Fruit fly (Drosophila melanogaster) whole organism, embryonic: Measurements from ENCODE around the gene CG3339.

Experiments
- Atf-2 ChIP-seq: fragments of 200-800 bp; sonication (Bioruptor generic); optimal IDR thresholded peaks from 2 replicates; lab custom pipeline; 2016; ENCODE audit warnings: missing biosample characterization, missing genetic modification characterization
- Awh ChIP-seq: fragments of 200-800 bp; sonication (Bioruptor generic); IDR thresholded peaks from 2 replicates; pipeline ENCODE4, ENCODE4 v1.3.6; 2022; ENCODE audit warnings: missing biosample characterization, missing genetic modification characterization
- BEAF-32 ChIP-seq: fragments of 200-800 bp; sonication (Bioruptor generic); optimal IDR thresholded peaks from 3 replicates; lab custom pipeline; 2017; ENCODE audit warnings: missing biosample characterization, missing genetic modification characterization, mild to moderate bottlenecking, moderate library complexity, missing genetic modification reagents
- CG10267 ChIP-seq: fragments of 200-800 bp; sonication (Bioruptor generic); optimal IDR thresholded peaks from 2 replicates; lab custom pipeline; 2018; ENCODE audit warnings: missing biosample characterization, mild to moderate bottlenecking, missing genetic modification characterization, moderate library complexity
- CG12744 ChIP-seq: fragments of 200-800 bp; sonication (Bioruptor generic); optimal IDR thresholded peaks from 2 replicates; lab custom pipeline; 2016; ENCODE audit warnings: missing biosample characterization, missing genetic modification characterization
- CG15514 ChIP-seq: fragments of 200-800 bp; sonication (Bioruptor generic); optimal IDR thresholded peaks from 3 replicates; lab custom pipeline; 2017; ENCODE audit warnings: missing biosample characterization, missing genetic modification characterization, mild to moderate bottlenecking, moderate library complexity, missing genetic modification reagents
- CG1602 ChIP-seq: fragments of 200-800 bp; sonication (Bioruptor generic); optimal IDR thresholded peaks from 3 replicates; lab custom pipeline; 2016; ENCODE audit warnings: missing biosample characterization, missing genetic modification characterization
- CG1603 ChIP-seq: fragments of 200-800 bp; sonication (Bioruptor generic); optimal IDR thresholded peaks from 2 replicates; lab custom pipeline; 2019; ENCODE audit warnings: missing biosample characterization, mild to moderate bottlenecking, missing genetic modification characterization, moderate library complexity
- CG17186 ChIP-seq: fragments of 200-800 bp; sonication (Bioruptor generic); optimal IDR thresholded peaks from 3 replicates; lab custom pipeline; 2017; ENCODE audit warnings: missing biosample characterization, missing genetic modification reagents, missing genetic modification characterization
- CG17802 ChIP-seq: fragments of 200-800 bp; sonication (Bioruptor generic); optimal IDR thresholded peaks from 2 replicates; lab custom pipeline; 2018; ENCODE audit warnings: missing biosample characterization, mild to moderate bottlenecking, missing genetic modification characterization, moderate library complexity
- CG2202 ChIP-seq: fragments of 200-800 bp; sonication (Bioruptor generic); optimal IDR thresholded peaks from 2 replicates; lab custom pipeline; 2018; ENCODE audit warnings: missing biosample characterization, mild to moderate bottlenecking, missing genetic modification characterization
- CG33213 ChIP-seq: fragments of 200-800 bp; sonication (Bioruptor generic); optimal IDR thresholded peaks from 3 replicates; lab custom pipeline; 2016; ENCODE audit warnings: missing biosample characterization, missing genetic modification characterization
- CG6689 ChIP-seq: fragments of 200-800 bp; sonication (Bioruptor generic); IDR thresholded peaks from 2 replicates; pipeline ENCODE4 v1.3.6; 2022; ENCODE audit warnings: missing biosample characterization, missing genetic modification characterization
- CG7987 ChIP-seq: fragments of 200-800 bp; sonication (Bioruptor generic); optimal IDR thresholded peaks from 2 replicates; lab custom pipeline; 2018; ENCODE audit warnings: missing biosample characterization, mild to moderate bottlenecking, missing genetic modification characterization, moderate library complexity
- CG8944 ChIP-seq: fragments of 200-800 bp; sonication (Bioruptor generic); optimal IDR thresholded peaks from 3 replicates; lab custom pipeline; 2016; ENCODE audit warnings: missing biosample characterization, missing genetic modification characterization
- D ChIP-seq, 2 experiments: fragments of 200-800 bp in 1 of 2; fragments of >200 bp in 1 of 2; sonication (Bioruptor generic) in 1 of 2; optimal IDR thresholded peaks; 2 replicates in 1 of 2; 3 replicates in 1 of 2; lab custom pipeline; 2017; ENCODE audit warnings: mild to moderate bottlenecking in 1 of 2, missing biosample characterization in 1 of 2, missing genetic modification characterization in 1 of 2, missing genetic modification reagents in 1 of 2
- Dbx ChIP-seq: fragments of 200-800 bp; sonication (Bioruptor generic); IDR thresholded peaks from 3 replicates; pipeline ENCODE4 v1.3.6; 2022; ENCODE audit warnings: missing biosample characterization, missing genetic modification characterization
- Ets65A ChIP-seq: fragments of 200-800 bp; sonication (Bioruptor generic); peaks from one replicate; lab custom pipeline; 2016; ENCODE audit warnings: missing biosample characterization, missing genetic modification characterization
- Fer2 ChIP-seq: fragments of 200-800 bp; sonication (Bioruptor generic); optimal IDR thresholded peaks from 2 replicates; lab custom pipeline; 2018; ENCODE audit warnings: missing biosample characterization, mild to moderate bottlenecking, missing genetic modification characterization, moderate library complexity
- HLHmδ ChIP-seq: fragments of 200-800 bp; sonication (Bioruptor generic); optimal IDR thresholded peaks from 2 replicates; lab custom pipeline; 2018; ENCODE audit warnings: missing biosample characterization, mild to moderate bottlenecking, missing genetic modification characterization, moderate library complexity
- Hmx ChIP-seq: fragments of 200-800 bp; sonication (Bioruptor generic); optimal IDR thresholded peaks from 2 replicates; lab custom pipeline; 2016; ENCODE audit warnings: missing biosample characterization, missing genetic modification characterization
- Hsf ChIP-seq: fragments of 200-800 bp; sonication (Bioruptor generic); optimal IDR thresholded peaks from 3 replicates; lab custom pipeline; 2016; ENCODE audit warnings: missing biosample characterization, missing genetic modification characterization
- MESR4 ChIP-seq: fragments of 200-800 bp; sonication (Bioruptor generic); optimal IDR thresholded peaks from 2 replicates; lab custom pipeline; 2018; ENCODE audit warnings: missing biosample characterization, mild to moderate bottlenecking, missing genetic modification characterization, moderate library complexity
- Nf-YB ChIP-seq: fragments of 200-800 bp; sonication (Bioruptor generic); optimal IDR thresholded peaks from 3 replicates; lab custom pipeline; 2019; ENCODE audit warnings: missing biosample characterization, mild to moderate bottlenecking, missing genetic modification characterization, moderate library complexity
- Poxn ChIP-seq: fragments of 200-800 bp; sonication (Bioruptor generic); IDR thresholded peaks from 2 replicates; pipeline ENCODE4 v1.3.6; 2022; ENCODE audit warnings: missing biosample characterization, missing genetic modification characterization
- Ravus ChIP-seq: fragments of 200-800 bp; sonication (Bioruptor generic); IDR thresholded peaks from 2 replicates; pipeline ENCODE4 v1.3.6; 2022; ENCODE audit warnings: missing biosample characterization, missing genetic modification characterization
- Spps ChIP-seq: fragments of 200-800 bp; sonication (Bioruptor generic); optimal IDR thresholded peaks from 2 replicates; lab custom pipeline; 2018; ENCODE audit warnings: missing biosample characterization, mild to moderate bottlenecking, missing genetic modification characterization
- Tbp ChIP-seq: fragments of >200 bp; optimal IDR thresholded peaks from 2 replicates; lab custom pipeline; 2018; ENCODE audit warnings: missing biosample characterization, missing genetic modification characterization
- Usf ChIP-seq: fragments of 200-800 bp; sonication (Bioruptor generic); optimal IDR thresholded peaks from 2 replicates; lab custom pipeline; 2017; ENCODE audit warnings: missing genotype, missing biosample characterization, missing genetic modification characterization
- ap ChIP-seq: fragments of 200-800 bp; sonication (Bioruptor generic); IDR thresholded peaks from 2 replicates; pipeline ENCODE4 v1.3.6; 2022; ENCODE audit warnings: missing biosample characterization, missing genetic modification characterization
- bigmax ChIP-seq: fragments of 200-800 bp; sonication (Bioruptor generic); optimal IDR thresholded peaks from 2 replicates; lab custom pipeline; 2018; ENCODE audit warnings: missing biosample characterization, mild to moderate bottlenecking, missing genetic modification characterization
- cas ChIP-seq: fragments of 200-800 bp; sonication (Bioruptor generic); IDR thresholded peaks from 2 replicates; pipeline ENCODE4 v1.3.6; 2022; ENCODE audit warnings: missing biosample characterization, missing genetic modification characterization
- chif ChIP-seq, 2 experiments: fragments of 200-800 bp; sonication (Bioruptor generic); optimal IDR thresholded peaks; 3 replicates each; lab custom pipeline; 2016; ENCODE audit warnings: missing biosample characterization in 2 of 2, missing genetic modification characterization in 2 of 2
- chn ChIP-seq: fragments of 200-800 bp; sonication (Bioruptor generic); optimal IDR thresholded peaks from 2 replicates; lab custom pipeline; 2016; ENCODE audit warnings: missing biosample characterization, missing genetic modification characterization
- cwo ChIP-seq: fragments of 200-800 bp; sonication (Bioruptor generic); optimal IDR thresholded peaks from 3 replicates; lab custom pipeline; 2017; ENCODE audit warnings: missing biosample characterization, missing genetic modification characterization, mild to moderate bottlenecking, moderate library complexity, missing genetic modification reagents
- gfzf ChIP-seq: fragments of 200-800 bp; sonication (Bioruptor generic); optimal IDR thresholded peaks from 2 replicates; lab custom pipeline; 2016; ENCODE audit warnings: missing biosample characterization, mild to moderate bottlenecking, missing genetic modification characterization, moderate library complexity
- gro ChIP-seq: fragments of 200-800 bp; sonication (Bioruptor generic); optimal IDR thresholded peaks from 2 replicates; lab custom pipeline; 2016; ENCODE audit warnings: missing biosample characterization, missing genetic modification characterization
- gsb ChIP-seq: fragments of 200-800 bp; sonication (Bioruptor generic); IDR thresholded peaks from 2 replicates; pipeline ENCODE4 v1.3.6; 2022; ENCODE audit warnings: missing biosample characterization, missing genetic modification characterization
- gsb-n ChIP-seq: fragments of 200-800 bp; sonication (Bioruptor generic); optimal IDR thresholded peaks from 3 replicates; lab custom pipeline; 2018; ENCODE audit warnings: missing biosample characterization, mild to moderate bottlenecking, missing genetic modification characterization
- inv ChIP-seq: fragments of 200-800 bp; sonication (Bioruptor generic); IDR thresholded peaks from 2 replicates; pipeline ENCODE4 v1.3.6; 2022; ENCODE audit warnings: missing biosample characterization, missing genetic modification characterization; ENCODE audit not compliant: partially characterized antibody
- p53 ChIP-seq: fragments of 200-800 bp; sonication (Bioruptor generic); optimal IDR thresholded peaks from 2 replicates; lab custom pipeline; 2016; ENCODE audit warnings: missing biosample characterization, missing genetic modification characterization
- ro ChIP-seq: fragments of 200-800 bp; sonication (Bioruptor generic); IDR thresholded peaks from 2 replicates; pipeline ENCODE4 v1.3.6; 2022; ENCODE audit warnings: missing biosample characterization, missing genetic modification characterization
- row ChIP-seq: fragments of 200-800 bp; sonication (Bioruptor generic); IDR thresholded peaks from 3 replicates; pipeline ENCODE4 v1.3.6; 2022; ENCODE audit warnings: missing biosample characterization, missing genetic modification characterization
- shn ChIP-seq: fragments of 200-800 bp; sonication (Bioruptor generic); optimal IDR thresholded peaks from 3 replicates; lab custom pipeline; 2016; ENCODE audit warnings: missing biosample characterization, missing genetic modification characterization
- stc ChIP-seq: fragments of 200-800 bp; sonication (Bioruptor generic); IDR thresholded peaks from 2 replicates; pipeline ENCODE4 v1.3.6; 2022; ENCODE audit warnings: missing biosample characterization, missing genetic modification characterization
- tin ChIP-seq: fragments of 200-800 bp; sonication (Bioruptor generic); optimal IDR thresholded peaks from 3 replicates; lab custom pipeline; 2016; ENCODE audit warnings: missing biosample characterization, missing genetic modification characterization
- trem ChIP-seq: fragments of 200-800 bp; optimal IDR thresholded peaks from 3 replicates; lab custom pipeline; 2019; ENCODE audit warnings: missing biosample characterization, mild to moderate bottlenecking, missing genetic modification characterization, moderate library complexity
- unc-4 ChIP-seq: fragments of 200-800 bp; sonication (Bioruptor generic); IDR thresholded peaks from 2 replicates; pipeline ENCODE4 v1.3.6; 2022; ENCODE audit warnings: missing biosample characterization, missing genetic modification characterization; ENCODE audit not compliant: partially characterized antibody

CG3339 gene

dm6 chr3R:27263434-27264215, 58.5 kb downstream of the CG3339 start, which contains the start of gene woc (continued):
- TF ChIP-seq Poxn (GFP tag; lab: Robert Waterston, UW) = no peak
- TF ChIP-seq gfzf = peak; percentile 96
- peak; percentile 57 for TF ChIP-seq cwo
- peak; percentile 45 for TF ChIP-seq CG1602
- TF ChIP-seq CG6689 = peak; percentile 56
- peak in 1 of 2 experiments; percentile 45 for TF ChIP-seq chif (GFP tag; optimal IDR thresholded peaks at IDR 0.05; lab: Kevin White, UChicago)
- no peak for TF ChIP-seq ro (GFP tag; lab: Robert Waterston, UW)
- TF ChIP-seq BEAF-32 (GFP tag; lab: Kevin White, UChicago) = peak; percentile 77
- TF ChIP-seq trem (tag; lab: Kevin White, UChicago) = peak; percentile 99
- peak; percentile 37 for TF ChIP-seq tin (GFP tag; lab: Kevin White, UChicago)
- TF ChIP-seq MESR4 (GFP tag; lab: Kevin White, UChicago) = peak; percentile 55
- peak; percentile 54 for TF ChIP-seq Hsf
- TF ChIP-seq bigmax (GFP tag; lab: Kevin White, UChicago) = peak; percentile 40
- peak; percentile 3 for TF ChIP-seq CG7987 (GFP tag; lab: Kevin White, UChicago)
- no peak for TF ChIP-seq Hmx
- peak; percentile 10 for TF ChIP-seq CG33213 (GFP tag; lab: Kevin White, UChicago)
- TF ChIP-seq inv (GFP tag; lab: Robert Waterston, UW) = peak; percentile 49
- no peak for TF ChIP-seq gsb-n (tag; lab: Kevin White, UChicago)
- peak; percentile 91 for TF ChIP-seq D (optimal IDR thresholded peaks at IDR 0.05; lab: Kevin White, UChicago)
- TF ChIP-seq D (GFP tag; optimal IDR thresholded peaks at IDR 0.05; lab: Kevin White, UChicago) = no peak
- TF ChIP-seq CG17802 (tag; lab: Kevin White, UChicago) = no peak
- no peak for TF ChIP-seq Spps (tag; lab: Kevin White, UChicago)
- peak; percentile 23 for TF ChIP-seq CG10267 (tag; lab: Kevin White, UChicago)
- peak; percentile 44 for TF ChIP-seq shn (GFP tag; lab: Kevin White, UChicago)
- TF ChIP-seq unc-4 (GFP tag; lab: Robert Waterston, UW) = peak; percentile 81
- TF ChIP-seq CG8944 (GFP tag; lab: Kevin White, UChicago) = no peak
- TF ChIP-seq Tbp (GFP tag; lab: Kevin White, UChicago) = no peak
- TF ChIP-seq HLHmδ = peak; percentile 14
- TF ChIP-seq chn = peak; percentile 59
- no peak for TF ChIP-seq CG12744 (GFP tag; lab: Kevin White, UChicago)
- no peak for TF ChIP-seq Awh (GFP tag; lab: Robert Waterston, UW)
- TF ChIP-seq p53 (GFP tag; lab: Kevin White, UChicago) = no peak
- TF ChIP-seq CG1603 (tag; lab: Kevin White, UChicago) = peak; percentile 81
- TF ChIP-seq cas = 0 out of 2 replicates have a peak, but pooled peaks have one; percentile 14
- TF ChIP-seq stc = peak; percentile 51; the same call in 1 of the 2 replicates
- no peak for TF ChIP-seq gsb (GFP tag; lab: Robert Waterston, UW)
- peak; percentile 95 for TF ChIP-seq Ets65A (GFP tag; lab: Kevin White, UChicago)
- TF ChIP-seq Dbx (GFP tag; lab: Robert Waterston, UW) = peak; percentile 68
- TF ChIP-seq row (GFP tag; lab: Robert Waterston, UW) = peak; percentile 72
- TF ChIP-seq CG2202 (tag; lab: Kevin White, UChicago) = no peak
- TF ChIP-seq Atf-2 = peak; percentile 34
- 0 out of 2 replicates have a peak, but pooled peaks have one; percentile 42 for TF ChIP-seq ap
- TF ChIP-seq gro = no peak
- no peak for TF ChIP-seq Fer2 (tag; lab: Kevin White, UChicago)
- TF ChIP-seq CG17186 (GFP tag; lab: Kevin White, UChicago) = peak; percentile 88
- no peak for TF ChIP-seq Usf (GFP tag; lab: Kevin White, UChicago)
- TF ChIP-seq CG15514 (GFP tag; lab: Kevin White, UChicago) = no peak
- no peak for TF ChIP-seq Nf-YB (GFP tag; lab: Kevin White, UChicago)
- TF ChIP-seq Ravus (GFP tag; lab: Robert Waterston, UW) = peak; percentile 4; the same call in 1 of the 2 replicates
